Worm (Caenorhabditis elegans) whole organism, young adult: ENCODE data around the gene mpk-1.

Experiments used
- attf-5 ChIP-seq: fragments of 200-800 bp; sonication (Bioruptor generic); optimal IDR thresholded peaks from 2 replicates; lab custom pipeline; 2018; ENCODE audit warnings: mild to moderate bottlenecking, missing genetic modification characterization, missing compliant biosample characterization
- chd-7 ChIP-seq: sonication (generic microtip); optimal IDR thresholded peaks from 2 replicates; lab custom pipeline; 2016; ENCODE audit warnings: mild to moderate bottlenecking, missing genetic modification characterization, moderate library complexity, missing compliant biosample characterization
- die-1 ChIP-seq: sonication (generic microtip); optimal IDR thresholded peaks from 2 replicates; lab custom pipeline; 2016; ENCODE audit warnings: missing genotype, mild to moderate bottlenecking, missing genetic modification characterization, missing compliant biosample characterization
- efl-1 ChIP-seq: fragments of 150-350 bp; optimal IDR thresholded peaks from 2 replicates; lab custom pipeline; 2014; ENCODE audit warnings: missing biosample characterization, missing genetic modification reagents, missing genetic modification characterization
- lin-54 ChIP-seq: fragments of 200-800 bp; sonication (Bioruptor generic); optimal IDR thresholded peaks from 2 replicates; lab custom pipeline; 2018; ENCODE audit warnings: mild to moderate bottlenecking, missing genetic modification characterization, missing compliant biosample characterization

DNA sequence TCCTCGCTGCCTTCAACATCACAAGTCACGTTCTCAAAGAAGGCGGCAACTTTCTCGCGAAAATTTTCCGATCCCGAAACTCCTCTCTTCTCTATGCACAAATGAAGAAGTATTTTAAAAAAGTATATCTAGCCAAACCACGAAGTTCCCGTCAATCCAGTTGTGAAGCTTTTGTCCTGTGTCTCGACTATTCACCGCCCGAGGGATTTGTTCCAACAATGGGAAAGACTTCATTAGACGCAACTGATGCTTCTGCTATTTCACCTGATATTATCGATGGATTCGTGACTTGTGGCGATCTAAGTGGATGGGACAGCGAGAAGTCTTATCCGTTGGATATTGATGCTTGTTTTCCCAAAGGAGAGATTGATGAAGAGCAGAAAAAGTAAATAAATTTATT, 22.9 kb downstream of the mpk-1 start:
- TF ChIP-seq attf-5 (GFP tag; lab: Kevin White, UChicago) (no peak), efl-1 (GFP tag; lab: Kevin White, UChicago) (no peak), lin-54 (no peak), chd-7 (tag; lab: Kevin White, UChicago) (no peak), die-1 (no peak)
